Worm (Caenorhabditis elegans): ENCODE measurements around the gene C30G12.2.

Gene C30G12.2

ce11 chrII:7280584-7280983 lies 9.6 kb upstream of the C30G12.2 start:
- TF ChIP-seq ceh-82 (tag; optimal IDR thresholded peaks at IDR 0.05): no peak
- peak; percentile 4 for TF ChIP-seq elt-2 (tag; optimal IDR thresholded peaks at IDR 0.05)
- TF ChIP-seq fos-1 (tag; optimal IDR thresholded peaks at IDR 0.05): peak; percentile 20

ce11 chrII:7283063-7283462 lies 7.2 kb upstream of the C30G12.2 start:
- TF ChIP-seq pha-4 (tag; optimal IDR thresholded peaks at IDR 0.05) (peak; percentile 67), R02D3.7 (tag; optimal IDR thresholded peaks at IDR 0.05) (no peak)

ce11 chrII:7287140-7287539 lies 3.1 kb upstream of the C30G12.2 start:
- TF ChIP-seq pqm-1 (tag; optimal IDR thresholded peaks at IDR 0.05) (no peak), elt-2 (tag; optimal IDR thresholded peaks at IDR 0.05) (peak; percentile 49), nhr-43 (tag; optimal IDR thresholded peaks at IDR 0.05; ENCODE audit: poor library complexity, severe bottlenecking) (peak; percentile 6)

ce11 chrII:7287709-7288108 lies 2.5 kb upstream of the C30G12.2 start:
- no peak for TF ChIP-seq nfya-1 (tag; optimal IDR thresholded peaks at IDR 0.05; ENCODE audit: insufficient read depth)
- TF ChIP-seq elt-2 (tag; optimal IDR thresholded peaks at IDR 0.05): peak; percentile 41
- no peak for TF ChIP-seq daf-12 (tag; optimal IDR thresholded peaks at IDR 0.05)
- TF ChIP-seq unc-62 (GFP tag; optimal IDR thresholded peaks at IDR 0.05): peak; percentile 64
- TF ChIP-seq mdl-1 (tag; optimal IDR thresholded peaks at IDR 0.05): no peak
- peak; percentile 37 for TF ChIP-seq lsy-12 (tag; optimal IDR thresholded peaks at IDR 0.05)
- TF ChIP-seq nhr-25 (tag; optimal IDR thresholded peaks at IDR 0.05): peak; percentile 68
- TF ChIP-seq tbx-2 (tag; optimal IDR thresholded peaks at IDR 0.05): no peak
- no peak for TF ChIP-seq nhr-77 (tag; optimal IDR thresholded peaks at IDR 0.05)
- TF ChIP-seq pha-4 (tag; optimal IDR thresholded peaks at IDR 0.05): peak; percentile 6
- no peak for TF ChIP-seq ZK546.5 (tag; optimal IDR thresholded peaks at IDR 0.05)
- no peak for TF ChIP-seq ama-1 (optimal IDR thresholded peaks at IDR 0.05)
- TF ChIP-seq zag-1 (tag; optimal IDR thresholded peaks at IDR 0.05): no peak
- TF ChIP-seq unc-39 (tag; optimal IDR thresholded peaks at IDR 0.05): no peak
- no peak for TF ChIP-seq ceh-82 (tag; optimal IDR thresholded peaks at IDR 0.05)
- TF ChIP-seq nhr-11 (tag; optimal IDR thresholded peaks at IDR 0.05): no peak
- no peak for TF ChIP-seq nhr-76 (tag; optimal IDR thresholded peaks at IDR 0.05)
- TF ChIP-seq nhr-28 (tag; optimal IDR thresholded peaks at IDR 0.05): no peak
- no peak for TF ChIP-seq eor-1 (tag; optimal IDR thresholded peaks at IDR 0.05)
- TF ChIP-seq fkh-10 (GFP tag; optimal IDR thresholded peaks at IDR 0.05): no peak
- TF ChIP-seq nhr-23 (tag; optimal IDR thresholded peaks at IDR 0.05): peak; percentile 96
- TF ChIP-seq elt-3 (tag; optimal IDR thresholded peaks at IDR 0.05): peak; percentile 49 to 57 (median 50)
- no peak for TF ChIP-seq nhr-12 (tag; optimal IDR thresholded peaks at IDR 0.05)
- TF ChIP-seq nhr-43 (tag; optimal IDR thresholded peaks at IDR 0.05; ENCODE audit: poor library complexity, severe bottlenecking): peak; percentile 75
- no peak for TF ChIP-seq skn-1 (tag; optimal IDR thresholded peaks at IDR 0.05)
- no peak for TF ChIP-seq nhr-237 (tag; optimal IDR thresholded peaks at IDR 0.05)
- no peak for TF ChIP-seq lin-39 (tag; optimal IDR thresholded peaks at IDR 0.05)
- TF ChIP-seq ztf-4 (tag; optimal IDR thresholded peaks at IDR 0.05): no peak
- no peak for TF ChIP-seq snpc-4 (tag; optimal IDR thresholded peaks at IDR 0.05)
- no peak for TF ChIP-seq ceh-9 (tag; optimal IDR thresholded peaks at IDR 0.05)
- no peak for TF ChIP-seq egl-5 (tag; optimal IDR thresholded peaks at IDR 0.05)

- TF ChIP-seq elt-3 (tag; optimal IDR thresholded peaks at IDR 0.05) (no peak), nhr-12 (tag; optimal IDR thresholded peaks at IDR 0.05) (no peak), egl-27 (tag; optimal IDR thresholded peaks at IDR 0.05) (no peak), ceh-28 (tag; optimal IDR thresholded peaks at IDR 0.05) (no peak), tbx-2 (tag; optimal IDR thresholded peaks at IDR 0.05) (no peak), zag-1 (tag; optimal IDR thresholded peaks at IDR 0.05) (no peak), nhr-23 (tag; optimal IDR thresholded peaks at IDR 0.05) (no peak), unc-62 (GFP tag; optimal IDR thresholded peaks at IDR 0.05) (no peak), snpc-4 (tag; optimal IDR thresholded peaks at IDR 0.05) (no peak), skn-1 (tag; optimal IDR thresholded peaks at IDR 0.05) (no peak), fkh-10 (GFP tag; optimal IDR thresholded peaks at IDR 0.05) (no peak), ztf-11 (tag; optimal IDR thresholded peaks at IDR 0.05) (no peak)
These were observed 5.7 kb downstream of the C30G12.2 start, which contains the start of gene C30G12.6 for ce11 chrII:7295917-7296316. Gene C30G12.6 (minus strand): TSS chrII:7296017.
